Fruit fly (Drosophila melanogaster): ENCODE results near the gene CG43155.

The CG43155 gene

dm6 chrX:11446792-11447405 is 12.7 kb upstream of the CG43155 start (continued):
- no peak for TF ChIP-seq pum (GFP tag; optimal IDR thresholded peaks at IDR 0.05)
- peak in 1 of 2 experiments; percentile 17 for TF ChIP-seq Eip74EF (GFP tag; optimal IDR thresholded peaks at IDR 0.05)
- TF ChIP-seq rib (GFP tag; IDR thresholded peaks at IDR 0.05), result peak; percentile 95
- TF ChIP-seq Dad (GFP tag; optimal IDR thresholded peaks at IDR 0.05), result peak; percentile 66
- TF ChIP-seq sc (optimal IDR thresholded peaks at IDR 0.05), result no peak
- TF ChIP-seq sc (GFP tag; optimal IDR thresholded peaks at IDR 0.05), result no peak
- TF ChIP-seq CG7839 (tag; optimal IDR thresholded peaks at IDR 0.05), result peak; percentile 88
- TF ChIP-seq ttk (GFP tag; IDR thresholded peaks at IDR 0.05), result peak; percentile 46; the same call in 1 of the 2 replicates
- no peak for TF ChIP-seq tna (GFP tag; IDR thresholded peaks at IDR 0.05; ENCODE audit: partially characterized antibody)
- no peak for TF ChIP-seq Neu2 (GFP tag; optimal IDR thresholded peaks at IDR 0.05; ENCODE audit: borderline replicate concordance)
- peak; percentile 91 for TF ChIP-seq Fer3 (tag; optimal IDR thresholded peaks at IDR 0.05)
- peak; percentile 93 for TF ChIP-seq CG7786 (GFP tag; optimal IDR thresholded peaks at IDR 0.05)
- TF ChIP-seq CG4328 (GFP tag; optimal IDR thresholded peaks at IDR 0.05), result peak; percentile 2
- peak; percentile 91 for TF ChIP-seq Meics (GFP tag; optimal IDR thresholded peaks at IDR 0.05)
- no peak for TF ChIP-seq cad (GFP tag; optimal IDR thresholded peaks at IDR 0.05)
- peak; percentile 78 for TF ChIP-seq Aef1 (GFP tag; IDR thresholded peaks at IDR 0.05)
- peak; percentile 50 for TF ChIP-seq CG33213 (GFP tag; optimal IDR thresholded peaks at IDR 0.05)
- TF ChIP-seq nau (GFP tag; optimal IDR thresholded peaks at IDR 0.05), result peak; percentile 32
- peak; percentile 92 for TF ChIP-seq sens (GFP tag)
- peak; percentile 57 for TF ChIP-seq az2 (GFP tag; optimal IDR thresholded peaks at IDR 0.05)
- TF ChIP-seq CG13624 (GFP tag; optimal IDR thresholded peaks at IDR 0.05), result peak; percentile 90
- peak; percentile 15 for TF ChIP-seq Atf3 (GFP tag; optimal IDR thresholded peaks at IDR 0.05)
- TF ChIP-seq CG31388 (GFP tag; optimal IDR thresholded peaks at IDR 0.05), result no peak
- peak; percentile 86 for TF ChIP-seq bab2 (GFP tag; optimal IDR thresholded peaks at IDR 0.05)
- peak; percentile 48; the same call in 1 of the 2 replicates for TF ChIP-seq CG8765 (GFP tag; IDR thresholded peaks at IDR 0.05)
- TF ChIP-seq HHEX (GFP tag; optimal IDR thresholded peaks at IDR 0.05), result peak; percentile 78
- no peak for TF ChIP-seq insv (GFP tag; optimal IDR thresholded peaks at IDR 0.05)
- TF ChIP-seq CG34422 (GFP tag; IDR thresholded peaks at IDR 0.05), result peak; percentile 87
- TF ChIP-seq Kr (GFP tag; optimal IDR thresholded peaks at IDR 0.05), result no peak
- peak; percentile 80 for TF ChIP-seq Hsf (GFP tag; optimal IDR thresholded peaks at IDR 0.05)
- no peak for TF ChIP-seq pros (GFP tag; optimal IDR thresholded peaks at IDR 0.05)
- peak; percentile 97 for TF ChIP-seq CG2120 (GFP tag; optimal IDR thresholded peaks at IDR 0.05)
- peak; percentile 61 for TF ChIP-seq CG12391 (tag; optimal IDR thresholded peaks at IDR 0.05)
- TF ChIP-seq CG1832 (GFP tag; optimal IDR thresholded peaks at IDR 0.05), result no peak
- peak; percentile 90 for TF ChIP-seq schlank (tag; optimal IDR thresholded peaks at IDR 0.05)
- TF ChIP-seq CG12299 (tag; optimal IDR thresholded peaks at IDR 0.05), result peak; percentile 39
- no peak for TF ChIP-seq wek (GFP tag; optimal IDR thresholded peaks at IDR 0.05)
- TF ChIP-seq Doc3 (GFP tag; IDR thresholded peaks at IDR 0.05; ENCODE audit: partially characterized antibody), result no peak
- no peak for TF ChIP-seq CG10431 (GFP tag; optimal IDR thresholded peaks at IDR 0.05)
- no peak for TF ChIP-seq Sry-β (GFP tag; optimal IDR thresholded peaks at IDR 0.05)
- peak; percentile 39 for TF ChIP-seq CG8089 (GFP tag; optimal IDR thresholded peaks at IDR 0.05)
- peak; percentile 19 for TF ChIP-seq ewg (GFP tag; optimal IDR thresholded peaks at IDR 0.05)
- peak; percentile 68 for TF ChIP-seq CG13296 (GFP tag; optimal IDR thresholded peaks at IDR 0.05)
- TF ChIP-seq CG17829 (tag; optimal IDR thresholded peaks at IDR 0.05), result peak; percentile 2
- peak; percentile 39 for TF ChIP-seq CG31365 (tag; optimal IDR thresholded peaks at IDR 0.05)
- TF ChIP-seq Optix (GFP tag; IDR thresholded peaks at IDR 0.05), result 0 out of 3 replicates have a peak, but pooled peaks have one; percentile 57
- TF ChIP-seq dpn (GFP tag; optimal IDR thresholded peaks at IDR 0.05), result peak; percentile 76 to 77
- peak; percentile 23 for TF ChIP-seq btn (GFP tag; optimal IDR thresholded peaks at IDR 0.05)
- TF ChIP-seq Nf-YC (tag; optimal IDR thresholded peaks at IDR 0.05), result peak; percentile 16
- no peak for TF ChIP-seq fd64A (GFP tag; optimal IDR thresholded peaks at IDR 0.05)
